Worm (Caenorhabditis elegans) whole organism, L4 larva: ENCODE measurements around the gene F41G3.6.

Experiments used
- ZK546.5 ChIP-seq, 2 experiments: sonication (generic microtip); optimal IDR thresholded peaks; 2 replicates each; lab custom pipeline; 2017; ENCODE audit warnings: missing biosample characterization in 2 of 2, missing genetic modification characterization in 2 of 2
- aha-1 ChIP-seq: fragments of 150-350 bp; peaks from one replicate; lab custom pipeline; 2014; ENCODE audit warnings: missing biosample characterization, missing genetic modification characterization
- aly-2 ChIP-seq: sonication (generic microtip); optimal IDR thresholded peaks from 2 replicates; lab custom pipeline; 2018; ENCODE audit warnings: missing biosample characterization, missing genetic modification characterization
- ama-1 ChIP-seq: fragments of 150-350 bp; optimal IDR thresholded peaks from 2 replicates; lab custom pipeline; 2014; ENCODE audit warnings: inconsistent platforms, mixed read lengths
- dmd-9 ChIP-seq: fragments of 200-800 bp; sonication (Bioruptor generic); IDR thresholded peaks from 2 replicates; pipeline ENCODE4 v1.3.6; 2022; ENCODE audit warnings: missing genetic modification reagents, missing genetic modification characterization, missing compliant biosample characterization
- gei-8 ChIP-seq: fragments of 200-800 bp; sonication (Bioruptor generic); optimal IDR thresholded peaks from 2 replicates; lab custom pipeline; 2018; ENCODE audit warnings: mild to moderate bottlenecking, missing genetic modification characterization, missing compliant biosample characterization
- madf-5 ChIP-seq, 2 experiments: fragments of 200-800 bp; sonication (Bioruptor generic); IDR thresholded peaks; 2 replicates each; pipeline ENCODE4 v1.3.6; 2022; ENCODE audit warnings: missing compliant biosample characterization in 2 of 2, missing genetic modification characterization in 2 of 2
- nhr-11 ChIP-seq: fragments of 150-350 bp; optimal IDR thresholded peaks from 2 replicates; lab custom pipeline; 2014; ENCODE audit warnings: missing biosample characterization, missing genetic modification characterization
- nhr-237 ChIP-seq: sonication (generic microtip); optimal IDR thresholded peaks from 2 replicates; lab custom pipeline; 2017; ENCODE audit warnings: missing biosample characterization, missing genetic modification characterization
- nhr-6 ChIP-seq: fragments of 150-350 bp; optimal IDR thresholded peaks from 2 replicates; lab custom pipeline; 2014; ENCODE audit warnings: missing biosample characterization, missing genetic modification characterization
- nhr-76 ChIP-seq: fragments of 150-350 bp; optimal IDR thresholded peaks from 2 replicates; lab custom pipeline; 2014; ENCODE audit warnings: missing biosample characterization, missing genetic modification characterization
- snpc-4 ChIP-seq: fragments of 150-350 bp; optimal IDR thresholded peaks from 2 replicates; lab custom pipeline; 2014; ENCODE audit warnings: missing biosample characterization, missing genetic modification characterization
- spr-1 ChIP-seq: sonication (generic microtip); optimal IDR thresholded peaks from 2 replicates; lab custom pipeline; 2016; ENCODE audit warnings: mild to moderate bottlenecking, missing genetic modification characterization, missing compliant biosample characterization

DNA sequence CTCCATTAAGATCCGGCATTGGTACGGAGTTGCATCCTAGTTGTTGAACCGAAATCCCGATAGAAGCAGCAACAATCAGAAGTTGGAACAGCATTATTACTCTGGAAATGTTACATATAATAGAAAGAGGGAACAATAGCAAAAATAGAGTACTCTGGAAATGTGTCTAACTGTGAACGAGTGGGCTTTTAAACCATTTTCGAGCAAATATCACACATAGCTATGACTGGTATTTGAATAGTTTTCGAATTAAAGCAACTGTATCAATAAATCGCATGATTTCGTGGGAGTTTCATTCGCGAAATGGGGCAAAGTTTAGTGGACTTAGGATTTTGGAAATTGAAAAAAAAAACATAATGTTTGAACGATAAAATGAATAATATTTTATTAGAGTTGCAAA is 6.7 kb downstream of the F41G3.6 start, which contains the start of gene F41G3.10:
- TF ChIP-seq madf-5 (GFP tag; IDR thresholded peaks at IDR 0.05; lab: Robert Waterston, UW) (no peak), snpc-4 (no peak), aha-1 (tag; lab: Kevin White, UChicago) (no peak), ama-1 (no peak), ZK546.5 (tag; optimal IDR thresholded peaks at IDR 0.05; lab: Kevin White, UChicago) (no peak), dmd-9 (GFP tag; lab: Robert Waterston, UW) (no peak), gei-8 (GFP tag; lab: Kevin White, UChicago) (no peak), aly-2 (no peak), nhr-11 (tag; lab: Kevin White, UChicago) (no peak), nhr-6 (no peak), nhr-237 (tag; lab: Kevin White, UChicago) (no peak), nhr-76 (tag; lab: Kevin White, UChicago) (no peak), spr-1 (tag; lab: Kevin White, UChicago) (no peak)
